Fruit fly (Drosophila melanogaster) whole organism, embryonic: ENCODE data around the gene Atu.

Experiments used
- Abd-B ChIP-seq: fragments of 200-800 bp; sonication (Bioruptor generic); optimal IDR thresholded peaks from 2 replicates; lab custom pipeline; 2018; ENCODE audit warnings: missing biosample characterization, mild to moderate bottlenecking, missing genetic modification characterization, moderate library complexity
- Atf3 ChIP-seq: fragments of 200-800 bp; sonication (Bioruptor generic); optimal IDR thresholded peaks from 3 replicates; lab custom pipeline; 2016; ENCODE audit warnings: missing biosample characterization, missing genetic modification characterization
- BtbVII ChIP-seq: fragments of 200-800 bp; sonication (Bioruptor generic); optimal IDR thresholded peaks from 3 replicates; lab custom pipeline; 2017; ENCODE audit warnings: missing biosample characterization, mild to moderate bottlenecking, missing genetic modification characterization
- CG1024 ChIP-seq: fragments of 200-800 bp; sonication (Bioruptor generic); IDR thresholded peaks from 2 replicates; pipeline ENCODE4 v1.3.6; 2022; ENCODE audit warnings: missing biosample characterization, missing genetic modification characterization
- CG10274 ChIP-seq: fragments of 200-800 bp; sonication (Bioruptor generic); optimal IDR thresholded peaks from 3 replicates; lab custom pipeline; 2017; ENCODE audit warnings: missing biosample characterization, mild to moderate bottlenecking, missing genetic modification characterization
- CG12104 ChIP-seq: fragments of 200-800 bp; sonication (Bioruptor generic); optimal IDR thresholded peaks from 3 replicates; lab custom pipeline; 2016; ENCODE audit warnings: missing biosample characterization, missing genetic modification characterization
- CG13894 ChIP-seq: fragments of 200-800 bp; sonication (Bioruptor generic); optimal IDR thresholded peaks from 3 replicates; lab custom pipeline; 2018; ENCODE audit warnings: missing biosample characterization, mild to moderate bottlenecking, missing genetic modification characterization, moderate library complexity
- CG14050 ChIP-seq: fragments of 200-800 bp; sonication (Bioruptor generic); IDR thresholded peaks from 3 replicates; pipeline ENCODE4 v1.3.6; 2022; ENCODE audit warnings: missing biosample characterization, missing genetic modification characterization
- CG14965 ChIP-seq: fragments of 200-800 bp; sonication (Bioruptor generic); optimal IDR thresholded peaks from 2 replicates; lab custom pipeline; 2016; ENCODE audit warnings: missing biosample characterization, missing genetic modification characterization, borderline replicate concordance
- CG16813 ChIP-seq: fragments of 200-800 bp; sonication (Bioruptor generic); IDR thresholded peaks from 3 replicates; pipeline ENCODE4 v1.3.6; 2022; ENCODE audit warnings: missing biosample characterization, missing genetic modification characterization; ENCODE audit not compliant: partially characterized antibody
- CG16815 ChIP-seq: fragments of 200-800 bp; sonication (Bioruptor generic); optimal IDR thresholded peaks from 3 replicates; lab custom pipeline; 2017; ENCODE audit warnings: missing biosample characterization, mild to moderate bottlenecking, missing genetic modification characterization
- CG17802 ChIP-seq: fragments of 200-800 bp; sonication (Bioruptor generic); optimal IDR thresholded peaks from 2 replicates; lab custom pipeline; 2018; ENCODE audit warnings: missing biosample characterization, mild to moderate bottlenecking, missing genetic modification characterization, moderate library complexity
- CG17829 ChIP-seq: fragments of 200-800 bp; optimal IDR thresholded peaks from 2 replicates; lab custom pipeline; 2019; ENCODE audit warnings: missing biosample characterization, mild to moderate bottlenecking, missing genetic modification characterization, moderate library complexity
- CG18262 ChIP-seq: fragments of 200-800 bp; optimal IDR thresholded peaks from 3 replicates; lab custom pipeline; 2019; ENCODE audit warnings: missing biosample characterization, mild to moderate bottlenecking, missing genetic modification characterization, moderate library complexity
- CG2875 ChIP-seq: fragments of 200-800 bp; sonication (Bioruptor generic); optimal IDR thresholded peaks from 2 replicates; lab custom pipeline; 2017; ENCODE audit warnings: missing biosample characterization, mild to moderate bottlenecking, missing genetic modification characterization, missing genetic modification reagents
- CG6813 ChIP-seq: fragments of 200-800 bp; sonication (Bioruptor generic); optimal IDR thresholded peaks from 2 replicates; lab custom pipeline; 2017; ENCODE audit warnings: missing biosample characterization, missing genetic modification characterization, mild to moderate bottlenecking, moderate library complexity, missing genetic modification reagents
- CTCF ChIP-seq: fragments of 200-800 bp; sonication (Bioruptor generic); optimal IDR thresholded peaks from 2 replicates; lab custom pipeline; 2017; ENCODE audit warnings: missing biosample characterization, mild to moderate bottlenecking, missing genetic modification characterization, moderate library complexity
- CkIIα-i1 ChIP-seq: fragments of 200-800 bp; sonication (Bioruptor generic); IDR thresholded peaks from 2 replicates; pipeline ENCODE4 v1.3.6; 2022; ENCODE audit warnings: missing biosample characterization, missing genetic modification characterization
- Dbx ChIP-seq: fragments of 200-800 bp; sonication (Bioruptor generic); IDR thresholded peaks from 3 replicates; pipeline ENCODE4 v1.3.6; 2022; ENCODE audit warnings: missing biosample characterization, missing genetic modification characterization
- Dll ChIP-seq: fragments of 200-800 bp; sonication (Bioruptor generic); IDR thresholded peaks from 4 replicates; pipeline ENCODE4 v1.3.6; 2022; ENCODE audit warnings: missing biosample characterization, missing genetic modification characterization; ENCODE audit not compliant: partially characterized antibody
- Drgx ChIP-seq: fragments of 200-800 bp; sonication (Bioruptor generic); IDR thresholded peaks from 2 replicates; pipeline ENCODE4 v1.3.6; 2022; ENCODE audit warnings: missing biosample characterization, missing genetic modification characterization
- Gsc ChIP-seq: fragments of 200-800 bp; sonication (Bioruptor generic); IDR thresholded peaks from 2 replicates; pipeline ENCODE4 v1.3.6; 2022; ENCODE audit warnings: missing biosample characterization, missing genetic modification characterization
- HLH54F ChIP-seq: fragments of 200-800 bp; sonication (Bioruptor generic); optimal IDR thresholded peaks from 3 replicates; lab custom pipeline; 2016; ENCODE audit warnings: missing biosample characterization, missing genetic modification characterization
- Hand ChIP-seq: fragments of 200-800 bp; sonication (Bioruptor generic); optimal IDR thresholded peaks from 2 replicates; lab custom pipeline; 2017; ENCODE audit warnings: mild to moderate bottlenecking, missing biosample characterization, missing genetic modification reagents, missing genetic modification characterization
- MESR4 ChIP-seq: fragments of 200-800 bp; sonication (Bioruptor generic); optimal IDR thresholded peaks from 2 replicates; lab custom pipeline; 2018; ENCODE audit warnings: missing biosample characterization, mild to moderate bottlenecking, missing genetic modification characterization, moderate library complexity
- Max ChIP-seq: fragments of 200-800 bp; sonication (Bioruptor generic); optimal IDR thresholded peaks from 2 replicates; lab custom pipeline; 2016; ENCODE audit warnings: missing biosample characterization, mild to moderate bottlenecking, missing genetic modification characterization
- Nf-YA ChIP-seq: fragments of 200-800 bp; sonication (Bioruptor generic); IDR thresholded peaks from 2 replicates; pipeline ENCODE4 v1.3.6; 2022; ENCODE audit warnings: missing biosample characterization, missing genetic modification characterization
- Nf-YB ChIP-seq: fragments of 200-800 bp; sonication (Bioruptor generic); optimal IDR thresholded peaks from 3 replicates; lab custom pipeline; 2019; ENCODE audit warnings: missing biosample characterization, mild to moderate bottlenecking, missing genetic modification characterization, moderate library complexity
- Nf-YC ChIP-seq: fragments of 200-800 bp; optimal IDR thresholded peaks from 3 replicates; lab custom pipeline; 2019; ENCODE audit warnings: missing biosample characterization, mild to moderate bottlenecking, missing genetic modification characterization, moderate library complexity
- Oli ChIP-seq: fragments of 200-800 bp; sonication (Bioruptor generic); optimal IDR thresholded peaks from 2 replicates; lab custom pipeline; 2018; ENCODE audit warnings: missing biosample characterization, mild to moderate bottlenecking, missing genetic modification characterization, moderate library complexity
- Poxn ChIP-seq: fragments of 200-800 bp; sonication (Bioruptor generic); IDR thresholded peaks from 2 replicates; pipeline ENCODE4 v1.3.6; 2022; ENCODE audit warnings: missing biosample characterization, missing genetic modification characterization
- Six4 ChIP-seq: fragments of 200-800 bp; sonication (Bioruptor generic); optimal IDR thresholded peaks from 2 replicates; lab custom pipeline; 2016; ENCODE audit warnings: missing biosample characterization, missing genetic modification characterization
- Stat92E ChIP-seq, 3 experiments: fragments of >200 bp in 2 of 3; fragments of 200-800 bp in 1 of 3; sonication (Bioruptor generic) in 1 of 3; optimal IDR thresholded peaks; 2 replicates each; lab custom pipeline; 2017 to 2019; ENCODE audit warnings: missing biosample characterization in 3 of 3, missing genetic modification characterization in 3 of 3, mild to moderate bottlenecking in 1 of 3, moderate library complexity in 1 of 3
- ara ChIP-seq: fragments of 200-800 bp; sonication (Bioruptor generic); IDR thresholded peaks from 2 replicates; pipeline ENCODE4 v1.3.6; 2022; ENCODE audit warnings: missing biosample characterization, missing genetic modification characterization
- bbx ChIP-seq: fragments of 200-800 bp; sonication (Bioruptor generic); IDR thresholded peaks from 2 replicates; pipeline ENCODE4 v1.3.6; 2022; ENCODE audit warnings: missing biosample characterization, missing genetic modification characterization; ENCODE audit not compliant: partially characterized antibody
- cas ChIP-seq: fragments of 200-800 bp; sonication (Bioruptor generic); IDR thresholded peaks from 2 replicates; pipeline ENCODE4 v1.3.6; 2022; ENCODE audit warnings: missing biosample characterization, missing genetic modification characterization
- chinmo ChIP-seq: fragments of 200-800 bp; sonication (Bioruptor generic); IDR thresholded peaks from 4 replicates; pipeline ENCODE4 v1.3.6; 2022; ENCODE audit warnings: missing biosample characterization, missing genetic modification characterization; ENCODE audit not compliant: partially characterized antibody
- dm ChIP-seq: fragments of 200-800 bp; sonication (Bioruptor generic); optimal IDR thresholded peaks from 3 replicates; lab custom pipeline; 2016; ENCODE audit warnings: missing biosample characterization, missing genetic modification characterization
- kah ChIP-seq: fragments of 200-800 bp; sonication (Bioruptor generic); optimal IDR thresholded peaks from 2 replicates; lab custom pipeline; 2018; ENCODE audit warnings: missing biosample characterization, mild to moderate bottlenecking, missing genetic modification characterization
- kay ChIP-seq: fragments of 200-800 bp; sonication (Bioruptor generic); optimal IDR thresholded peaks from 2 replicates; lab custom pipeline; 2016; ENCODE audit warnings: missing biosample characterization, missing genetic modification characterization
- ken ChIP-seq: fragments of 200-800 bp; sonication (Bioruptor generic); IDR thresholded peaks from 3 replicates; pipeline ENCODE4 v1.3.6; 2022; ENCODE audit warnings: missing biosample characterization, missing genetic modification characterization
- mld ChIP-seq: fragments of 200-800 bp; sonication (Bioruptor generic); IDR thresholded peaks from 3 replicates; pipeline ENCODE4 v1.3.6; 2022; ENCODE audit warnings: missing biosample characterization, missing genetic modification characterization; ENCODE audit not compliant: partially characterized antibody
- nerfin-1 ChIP-seq: fragments of 200-800 bp; sonication (Bioruptor generic); optimal IDR thresholded peaks from 3 replicates; lab custom pipeline; 2019; ENCODE audit warnings: missing biosample characterization, mild to moderate bottlenecking, missing genetic modification characterization, moderate library complexity
- peb ChIP-seq: fragments of 200-800 bp; sonication (Bioruptor generic); IDR thresholded peaks from 2 replicates; pipeline ENCODE4 v1.3.6; 2022; ENCODE audit warnings: missing biosample characterization, missing genetic modification characterization
- phol ChIP-seq: fragments of 200-800 bp; sonication (Bioruptor generic); optimal IDR thresholded peaks from 3 replicates; lab custom pipeline; 2018; ENCODE audit warnings: missing biosample characterization, mild to moderate bottlenecking, missing genetic modification characterization, moderate library complexity
- row ChIP-seq: fragments of 200-800 bp; sonication (Bioruptor generic); IDR thresholded peaks from 3 replicates; pipeline ENCODE4 v1.3.6; 2022; ENCODE audit warnings: missing biosample characterization, missing genetic modification characterization
- slbo ChIP-seq: fragments of 200-800 bp; sonication (Bioruptor generic); IDR thresholded peaks from 2 replicates; pipeline ENCODE4 v1.3.6; 2022; ENCODE audit warnings: missing biosample characterization, missing genetic modification characterization
- stc ChIP-seq: fragments of 200-800 bp; sonication (Bioruptor generic); IDR thresholded peaks from 2 replicates; pipeline ENCODE4 v1.3.6; 2022; ENCODE audit warnings: missing biosample characterization, missing genetic modification characterization
- toy ChIP-seq: fragments of 200-800 bp; sonication (Bioruptor generic); IDR thresholded peaks from 2 replicates; pipeline ENCODE4 v1.3.6; 2022; ENCODE audit warnings: missing biosample characterization, missing genetic modification characterization
- unpg ChIP-seq: fragments of 200-800 bp; sonication (Bioruptor generic); optimal IDR thresholded peaks from 3 replicates; lab custom pipeline; 2018; ENCODE audit warnings: missing biosample characterization, mild to moderate bottlenecking, missing genetic modification characterization, moderate library complexity

Atu gene

dm6 chr3R:5620387-5620956 is 7.3 kb downstream of the Atu start (continued):
- TF ChIP-seq Gsc (peak; percentile 13; the same call in 1 of the 2 replicates), chinmo (no peak), Drgx (peak; percentile 49; the same call in 1 of the 2 replicates), CG14965 (GFP tag; lab: Kevin White, UChicago) (no peak), bbx (GFP tag; lab: Robert Waterston, UW) (no peak), Atf3 (peak; percentile 21), phol (peak; percentile 71), nerfin-1 (tag; lab: Kevin White, UChicago) (peak; percentile 51), Nf-YB (GFP tag; lab: Kevin White, UChicago) (peak; percentile 32), kah (GFP tag; lab: Kevin White, UChicago) (no peak), row (GFP tag; lab: Robert Waterston, UW) (peak; percentile 71), ara (GFP tag; lab: Robert Waterston, UW) (peak; percentile 52), Dbx (GFP tag; lab: Robert Waterston, UW) (0 out of 3 replicates have a peak, but pooled peaks have one; percentile 16), CG6813 (GFP tag; lab: Kevin White, UChicago) (peak; percentile 47), Max (peak; percentile 46), Stat92E (GFP tag; optimal IDR thresholded peaks at IDR 0.05; lab: Kevin White, UChicago) (peak in 1 of 3 experiments; percentile 12), MESR4 (GFP tag; lab: Kevin White, UChicago) (no peak), Poxn (GFP tag; lab: Robert Waterston, UW) (no peak), CG12104 (peak; percentile 73), kay (GFP tag; lab: Kevin White, UChicago) (peak; percentile 10), unpg (GFP tag; lab: Kevin White, UChicago) (peak; percentile 35), CG2875 (GFP tag; lab: Kevin White, UChicago) (peak; percentile 54), CG13894 (tag; lab: Kevin White, UChicago) (no peak), Oli (tag; lab: Kevin White, UChicago) (peak; percentile 82), cas (no peak), HLH54F (GFP tag; lab: Kevin White, UChicago) (peak; percentile 30), Hand (GFP tag; lab: Kevin White, UChicago) (peak; percentile 44), CG1024 (peak; percentile 69), CG14050 (GFP tag; lab: Robert Waterston, UW) (no peak), CG17802 (tag; lab: Kevin White, UChicago) (peak; percentile 54), Six4 (GFP tag; lab: Kevin White, UChicago) (peak; percentile 38), slbo (peak; percentile 71), Nf-YC (tag; lab: Kevin White, UChicago) (peak; percentile 31), CG10274 (peak; percentile 30), CG18262 (tag; lab: Kevin White, UChicago) (peak; percentile 79), Dll (GFP tag; lab: Robert Waterston, UW) (no peak), mld (GFP tag; lab: Robert Waterston, UW) (no peak), toy (GFP tag; lab: Robert Waterston, UW) (no peak), CG16813 (GFP tag; lab: Robert Waterston, UW) (no peak), peb (0 out of 2 replicates have a peak, but pooled peaks have one; percentile 35), CTCF (GFP tag; lab: Kevin White, UChicago) (peak; percentile 4), Abd-B (GFP tag; lab: Kevin White, UChicago) (peak; percentile 71), ken (GFP tag; lab: Robert Waterston, UW) (peak; percentile 65; the same call in 1 of the 3 replicates), dm (GFP tag; lab: Kevin White, UChicago) (peak; percentile 46), stc (GFP tag; lab: Robert Waterston, UW) (peak; percentile 48; the same call in 1 of the 2 replicates), CG16815 (GFP tag; lab: Kevin White, UChicago) (peak; percentile 44), CG17829 (tag; lab: Kevin White, UChicago) (peak; percentile 50), BtbVII (GFP tag; lab: Kevin White, UChicago) (peak; percentile 24), Nf-YA (GFP tag; lab: Robert Waterston, UW) (peak; percentile 35; the same call in 1 of the 2 replicates), CkIIα-i1 (GFP tag; lab: Robert Waterston, UW) (no peak)
